Fruit fly (Drosophila melanogaster) whole organism: ENCODE data around the gene CG13700.

Source experiments
- CG8478 ChIP-seq: fragments of >200 bp; optimal IDR thresholded peaks from 2 replicates; lab custom pipeline; 2018; ENCODE audit warnings: inconsistent platforms
- Dll ChIP-seq: fragments of >200 bp; optimal IDR thresholded peaks from 2 replicates; lab custom pipeline; 2017
- EcR ChIP-seq, 2 experiments: fragments of >200 bp; optimal IDR thresholded peaks; 2 replicates each; lab custom pipeline; 2017; ENCODE audit warnings: missing biosample characterization in 2 of 2, missing genetic modification characterization in 2 of 2, missing genetic modification reagents in 2 of 2
- pan ChIP-seq: fragments of >200 bp; optimal IDR thresholded peaks from 2 replicates; lab custom pipeline; 2017
- psq ChIP-seq: fragments of >200 bp; optimal IDR thresholded peaks from 2 replicates; lab custom pipeline; 2017
- usp ChIP-seq: fragments of >200 bp; optimal IDR thresholded peaks from 2 replicates; lab custom pipeline; 2017; ENCODE audit warnings: missing biosample characterization, missing genetic modification characterization, mixed read lengths

CG13700 gene

dm6 chr3L:18301160-18301559, at the start of gene CG13700:
CG13700 (minus strand) TSS chr3L:18301260.
- no peak for TF ChIP-seq CG8478 (lab: Kevin White, UChicago)
- TF ChIP-seq pan (lab: Kevin White, UChicago), result no peak
- no peak for TF ChIP-seq Dll (lab: Kevin White, UChicago)
- TF ChIP-seq psq (lab: Kevin White, UChicago), result no peak
- TF ChIP-seq EcR (GFP tag; optimal IDR thresholded peaks at IDR 0.05; lab: Kevin White, UChicago), result no peak
- TF ChIP-seq usp (GFP tag; lab: Kevin White, UChicago), result no peak

dm6 chr3L:18350504-18350903, 49.4 kb upstream of the CG13700 start:
- TF ChIP-seq psq (lab: Kevin White, UChicago) (no peak), CG8478 (lab: Kevin White, UChicago) (no peak), usp (GFP tag; lab: Kevin White, UChicago) (no peak), pan (lab: Kevin White, UChicago) (no peak), Dll (lab: Kevin White, UChicago) (no peak), EcR (GFP tag; optimal IDR thresholded peaks at IDR 0.05; lab: Kevin White, UChicago) (no peak)

dm6 chr3L:18349090-18349709, 48.1 kb upstream of the CG13700 start:
- TF ChIP-seq CG8478 (lab: Kevin White, UChicago), result no peak
- TF ChIP-seq pan (lab: Kevin White, UChicago), result no peak
- no peak for TF ChIP-seq EcR (GFP tag; optimal IDR thresholded peaks at IDR 0.05; lab: Kevin White, UChicago)
- no peak for TF ChIP-seq usp (GFP tag; lab: Kevin White, UChicago)
- TF ChIP-seq Dll (lab: Kevin White, UChicago), result no peak
- TF ChIP-seq psq (lab: Kevin White, UChicago), result no peak

dm6 chr3L:18348664-18349063, 47.6 kb upstream of the CG13700 start:
- no peak for TF ChIP-seq EcR (GFP tag; optimal IDR thresholded peaks at IDR 0.05; lab: Kevin White, UChicago)
- no peak for TF ChIP-seq usp (GFP tag; lab: Kevin White, UChicago)
- TF ChIP-seq Dll (lab: Kevin White, UChicago), result no peak
- TF ChIP-seq psq (lab: Kevin White, UChicago), result no peak
- TF ChIP-seq pan (lab: Kevin White, UChicago), result no peak
- no peak for TF ChIP-seq CG8478 (lab: Kevin White, UChicago)

dm6 chr3L:18348040-18348439, 47.0 kb upstream of the CG13700 start:
- no peak for TF ChIP-seq psq (lab: Kevin White, UChicago)
- TF ChIP-seq Dll (lab: Kevin White, UChicago), result no peak
- TF ChIP-seq CG8478 (lab: Kevin White, UChicago), result no peak
- no peak for TF ChIP-seq usp (GFP tag; lab: Kevin White, UChicago)
- TF ChIP-seq pan (lab: Kevin White, UChicago), result no peak
- no peak for TF ChIP-seq EcR (GFP tag; optimal IDR thresholded peaks at IDR 0.05; lab: Kevin White, UChicago)

- no peak for TF ChIP-seq usp (GFP tag; lab: Kevin White, UChicago)
Observed at dm6 chr3L:18344957-18345356, 43.9 kb upstream of the CG13700 start.

- TF ChIP-seq Dll (lab: Kevin White, UChicago) (no peak), EcR (GFP tag; optimal IDR thresholded peaks at IDR 0.05; lab: Kevin White, UChicago) (no peak), psq (lab: Kevin White, UChicago) (no peak)
Observed at dm6 chr3L:18334253-18334652, 33.2 kb upstream of the CG13700 start.

- TF ChIP-seq Dll (lab: Kevin White, UChicago), result no peak
- TF ChIP-seq pan (lab: Kevin White, UChicago), result no peak
- TF ChIP-seq EcR (GFP tag; optimal IDR thresholded peaks at IDR 0.05; lab: Kevin White, UChicago), result no peak
- TF ChIP-seq psq (lab: Kevin White, UChicago), result no peak
- TF ChIP-seq usp (GFP tag; lab: Kevin White, UChicago), result no peak
- no peak for TF ChIP-seq CG8478 (lab: Kevin White, UChicago)
Observed at dm6 chr3L:18329077-18329476, 28.0 kb upstream of the CG13700 start.

dm6 chr3L:18316012-18316411, 15.0 kb upstream of the CG13700 start:
- no peak for TF ChIP-seq psq (lab: Kevin White, UChicago)
- no peak for TF ChIP-seq EcR (GFP tag; optimal IDR thresholded peaks at IDR 0.05; lab: Kevin White, UChicago)
- TF ChIP-seq pan (lab: Kevin White, UChicago), result no peak
- TF ChIP-seq usp (GFP tag; lab: Kevin White, UChicago), result no peak
- TF ChIP-seq CG8478 (lab: Kevin White, UChicago), result no peak
- no peak for TF ChIP-seq Dll (lab: Kevin White, UChicago)

- TF ChIP-seq EcR (GFP tag; optimal IDR thresholded peaks at IDR 0.05; lab: Kevin White, UChicago) (no peak), usp (GFP tag; lab: Kevin White, UChicago) (no peak), pan (lab: Kevin White, UChicago) (no peak), psq (lab: Kevin White, UChicago) (no peak), Dll (lab: Kevin White, UChicago) (no peak), CG8478 (lab: Kevin White, UChicago) (no peak)
Observed at dm6 chr3L:18305792-18306191, 4.7 kb upstream of the CG13700 start.

dm6 chr3L:18304367-18305003, 3.4 kb upstream of the CG13700 start, which contains the start of gene grim:
grim (minus strand) TSS chr3L:18304417.
- no peak for TF ChIP-seq usp (GFP tag; lab: Kevin White, UChicago)
- no peak for TF ChIP-seq Dll (lab: Kevin White, UChicago)
- no peak for TF ChIP-seq EcR (GFP tag; optimal IDR thresholded peaks at IDR 0.05; lab: Kevin White, UChicago)
- no peak for TF ChIP-seq CG8478 (lab: Kevin White, UChicago)
- TF ChIP-seq psq (lab: Kevin White, UChicago), result no peak
- TF ChIP-seq pan (lab: Kevin White, UChicago), result no peak
